Fruit fly (Drosophila melanogaster): Measurements from ENCODE around the gene qin.
A peak's percentile ranks its signal among the peaks of the same experiment; 100 is the strongest.

Gene qin

DNA sequence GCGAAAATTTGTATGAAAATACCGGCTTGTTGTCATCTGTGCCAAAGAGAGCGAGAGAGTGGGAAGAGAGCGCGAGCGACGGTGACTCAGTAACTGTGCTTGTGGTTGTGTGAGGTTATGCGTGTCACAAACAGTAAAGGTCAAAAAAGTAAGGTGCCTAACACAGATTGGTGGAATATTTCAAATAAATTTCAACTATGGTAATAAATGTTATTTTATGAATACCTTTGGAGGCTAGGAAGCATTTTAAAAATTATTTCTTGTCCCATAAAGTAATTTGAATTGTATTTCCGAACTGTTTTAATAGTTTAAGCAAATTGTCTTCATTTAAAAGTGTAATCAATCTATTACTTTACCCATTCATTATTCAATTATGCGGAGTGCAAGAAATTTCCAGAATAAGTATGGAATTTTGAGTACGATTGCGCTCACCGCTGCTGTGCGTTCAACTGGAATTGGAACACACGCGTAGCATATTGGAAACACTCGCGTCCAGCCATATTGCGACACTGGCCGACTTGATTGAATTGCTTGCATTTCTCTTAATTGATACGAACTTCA, 17.0 kb upstream of the qin start (continued):
- TF ChIP-seq CG11247 (GFP tag; IDR thresholded peaks at IDR 0.05), result peak; percentile 80
- TF ChIP-seq Hr78 (GFP tag; optimal IDR thresholded peaks at IDR 0.05), result peak in 1 of 2 experiments; percentile 96
- TF ChIP-seq Xbp1 (GFP tag; optimal IDR thresholded peaks at IDR 0.05), result peak; percentile 96
- peak; percentile 77 for TF ChIP-seq Deaf1 (tag; optimal IDR thresholded peaks at IDR 0.05)
- peak; percentile 95 for TF ChIP-seq CG6689 (GFP tag; IDR thresholded peaks at IDR 0.05)
- peak; percentile 88 for TF ChIP-seq nom (GFP tag; optimal IDR thresholded peaks at IDR 0.05)
- peak; percentile 90 for TF ChIP-seq CG17359 (tag; optimal IDR thresholded peaks at IDR 0.05)
- peak; percentile 63 for TF ChIP-seq kah (GFP tag; optimal IDR thresholded peaks at IDR 0.05)
- TF ChIP-seq CG31441 (GFP tag; IDR thresholded peaks at IDR 0.05), result peak; percentile 97
- TF ChIP-seq chinmo (GFP tag; IDR thresholded peaks at IDR 0.05; ENCODE audit: partially characterized antibody), result peak; percentile 61; the same call in 1 of the 4 replicates
- TF ChIP-seq Aef1 (GFP tag; IDR thresholded peaks at IDR 0.05), result peak; percentile 84
- TF ChIP-seq Hey (tag; optimal IDR thresholded peaks at IDR 0.05), result peak; percentile 56
- peak; percentile 85 for TF ChIP-seq Fer2 (tag; optimal IDR thresholded peaks at IDR 0.05)
- TF ChIP-seq ERR (GFP tag; optimal IDR thresholded peaks at IDR 0.05), result peak; percentile 90
- peak; percentile 91 to 95 for TF ChIP-seq Trl (optimal IDR thresholded peaks at IDR 0.05)
- peak; percentile 87 for TF ChIP-seq Trl (GFP tag; optimal IDR thresholded peaks at IDR 0.05)
- TF ChIP-seq Gug (GFP tag; IDR thresholded peaks at IDR 0.05), result peak; percentile 81
- TF ChIP-seq CG2678 (tag; optimal IDR thresholded peaks at IDR 0.05), result peak; percentile 97
- peak; percentile 89 to 98 for TF ChIP-seq Hr51 (GFP tag; optimal IDR thresholded peaks at IDR 0.05)
- TF ChIP-seq corto (GFP tag; optimal IDR thresholded peaks at IDR 0.05), result peak; percentile 69
- TF ChIP-seq CG33557 (GFP tag; optimal IDR thresholded peaks at IDR 0.05), result peak; percentile 89
- TF ChIP-seq CG12391 (tag; optimal IDR thresholded peaks at IDR 0.05), result peak; percentile 97
- no peak for TF ChIP-seq CG8478 (optimal IDR thresholded peaks at IDR 0.05)
- peak; percentile 80 for TF ChIP-seq Mrtf (GFP tag; IDR thresholded peaks at IDR 0.05)
- peak; percentile 69 for TF ChIP-seq wek (GFP tag; optimal IDR thresholded peaks at IDR 0.05)
- TF ChIP-seq CG11695 (GFP tag; IDR thresholded peaks at IDR 0.05), result peak; percentile 95
- TF ChIP-seq CG6272 (GFP tag; IDR thresholded peaks at IDR 0.05), result peak; percentile 75
- TF ChIP-seq H15 (GFP tag; IDR thresholded peaks at IDR 0.05), result peak; percentile 80
- peak; percentile 0 to 67 for TF ChIP-seq insv (GFP tag; optimal IDR thresholded peaks at IDR 0.05)
- peak; percentile 89 for TF ChIP-seq croc (GFP tag; conservative IDR thresholded peaks at IDR 0.05)
- 0 out of 2 replicates have a peak, but pooled peaks have one; percentile 46 for TF ChIP-seq Dip2 (GFP tag; IDR thresholded peaks at IDR 0.05)
- TF ChIP-seq vfl (GFP tag; optimal IDR thresholded peaks at IDR 0.05), result peak; percentile 75
- peak; percentile 50 for TF ChIP-seq Elba2 (GFP tag; optimal IDR thresholded peaks at IDR 0.05)
- peak; percentile 92 for TF ChIP-seq ind (GFP tag; optimal IDR thresholded peaks at IDR 0.05)
- TF ChIP-seq HmgD (GFP tag; optimal IDR thresholded peaks at IDR 0.05), result peak; percentile 61
- TF ChIP-seq Opbp (GFP tag; IDR thresholded peaks at IDR 0.05; ENCODE audit: partially characterized antibody), result no peak
- no peak for TF ChIP-seq hkb (optimal IDR thresholded peaks at IDR 0.05)
- TF ChIP-seq hkb (GFP tag; IDR thresholded peaks at IDR 0.05), result peak; percentile 94
- no peak for TF ChIP-seq sc (optimal IDR thresholded peaks at IDR 0.05)
- TF ChIP-seq sc (GFP tag; optimal IDR thresholded peaks at IDR 0.05), result peak; percentile 92
- peak; percentile 96 for TF ChIP-seq nmo (GFP tag; optimal IDR thresholded peaks at IDR 0.05)
- TF ChIP-seq Atf-2 (GFP tag; optimal IDR thresholded peaks at IDR 0.05), result peak; percentile 94
- TF ChIP-seq CG3838 (GFP tag; optimal IDR thresholded peaks at IDR 0.05), result peak; percentile 86
- peak; percentile 90 for TF ChIP-seq CrebB (tag; optimal IDR thresholded peaks at IDR 0.05)
- TF ChIP-seq CG32772 (GFP tag; IDR thresholded peaks at IDR 0.05), result peak; percentile 85
- TF ChIP-seq CG5953 (GFP tag; IDR thresholded peaks at IDR 0.05), result peak; percentile 79
- peak; percentile 87 to 93 for TF ChIP-seq Pdp1 (GFP tag; optimal IDR thresholded peaks at IDR 0.05)
- peak; percentile 76 for TF ChIP-seq Dad (GFP tag; optimal IDR thresholded peaks at IDR 0.05)
- TF ChIP-seq MESR4 (GFP tag; optimal IDR thresholded peaks at IDR 0.05), result peak; percentile 29
- peak; percentile 91 for TF ChIP-seq Mes4 (GFP tag; optimal IDR thresholded peaks at IDR 0.05)
- peak; percentile 92 for TF ChIP-seq cato (GFP tag; optimal IDR thresholded peaks at IDR 0.05; ENCODE audit: borderline replicate concordance)

Data from whole organism, embryonic.